Worm (Caenorhabditis elegans) whole organism, L3 larva: ENCODE data around the gene C33B4.2.

ENCODE experiments used
- aly-2 ChIP-seq: fragments of 150-350 bp; optimal IDR thresholded peaks from 2 replicates; lab custom pipeline; 2014; ENCODE audit warnings: missing biosample characterization, missing genetic modification characterization
- ama-1 ChIP-seq: fragments of 150-350 bp; optimal IDR thresholded peaks from 2 replicates; lab custom pipeline; 2018
- elt-1 ChIP-seq: fragments of 150-350 bp; optimal IDR thresholded peaks from 2 replicates; lab custom pipeline; 2014; ENCODE audit warnings: missing biosample characterization, missing genetic modification characterization
- fkh-10 ChIP-seq: sonication (generic microtip); optimal IDR thresholded peaks from 2 replicates; lab custom pipeline; 2017; ENCODE audit warnings: missing biosample characterization, missing genetic modification reagents, missing genetic modification characterization
- fos-1 ChIP-seq: fragments of 150-350 bp; optimal IDR thresholded peaks from 2 replicates; lab custom pipeline; 2014; ENCODE audit warnings: missing biosample characterization, missing genetic modification characterization
- nhr-11 ChIP-seq: fragments of 150-350 bp; optimal IDR thresholded peaks from 2 replicates; lab custom pipeline; 2014; ENCODE audit warnings: missing biosample characterization, missing genetic modification characterization
- nhr-28 ChIP-seq: fragments of 150-350 bp; optimal IDR thresholded peaks from 2 replicates; lab custom pipeline; 2014; ENCODE audit warnings: missing biosample characterization, missing genetic modification characterization
- nhr-67 ChIP-seq: fragments of 150-350 bp; optimal IDR thresholded peaks from 2 replicates; lab custom pipeline; 2014; ENCODE audit warnings: missing biosample characterization, missing genetic modification characterization
- nhr-76 ChIP-seq: fragments of 150-350 bp; sonication (generic microtip); optimal IDR thresholded peaks from 5 replicates; lab custom pipeline; 2014; ENCODE audit warnings: missing biosample characterization, missing genetic modification characterization
- nhr-77 ChIP-seq: fragments of 150-350 bp; optimal IDR thresholded peaks from 2 replicates; lab custom pipeline; 2014; ENCODE audit warnings: missing biosample characterization, missing genetic modification characterization
- pha-4 ChIP-seq: fragments of 150-350 bp; optimal IDR thresholded peaks from 2 replicates; lab custom pipeline; 2014; ENCODE audit warnings: missing biosample characterization, missing genetic modification reagents, missing genetic modification characterization
- unc-39 ChIP-seq: sonication (generic microtip); optimal IDR thresholded peaks from 4 replicates; lab custom pipeline; 2017; ENCODE audit warnings: missing biosample characterization, missing genetic modification characterization
- unc-62 ChIP-seq: fragments of 150-350 bp; sonication (generic microtip); optimal IDR thresholded peaks from 4 replicates; lab custom pipeline; 2014; ENCODE audit warnings: missing biosample characterization, missing genetic modification reagents, missing genetic modification characterization
- ztf-11 ChIP-seq: fragments of 150-350 bp; optimal IDR thresholded peaks from 2 replicates; lab custom pipeline; 2014; ENCODE audit warnings: missing biosample characterization, missing genetic modification characterization

- no peak for TF ChIP-seq fos-1 (tag; lab: Kevin White, UChicago)
- no peak for TF ChIP-seq fkh-10 (GFP tag; lab: Kevin White, UChicago)
- no peak for TF ChIP-seq nhr-11
- no peak for TF ChIP-seq ama-1 (lab: Kevin White, UChicago)
- no peak for TF ChIP-seq ztf-11
- TF ChIP-seq nhr-77 (tag; lab: Kevin White, UChicago), result no peak
- no peak for TF ChIP-seq unc-62 (GFP tag; lab: Kevin White, UChicago)
- TF ChIP-seq pha-4 (tag; lab: Kevin White, UChicago), result no peak
- TF ChIP-seq nhr-67 (tag; lab: Kevin White, UChicago), result no peak
- no peak for TF ChIP-seq nhr-28 (tag; lab: Kevin White, UChicago)
- no peak for TF ChIP-seq elt-1 (tag; lab: Kevin White, UChicago)
- no peak for TF ChIP-seq unc-39 (tag; lab: Kevin White, UChicago)
- no peak for TF ChIP-seq nhr-76 (tag; lab: Kevin White, UChicago)
- no peak for TF ChIP-seq aly-2 (tag; lab: Kevin White, UChicago)
Measured at ce11 chrII:11351599-11351998, 20.3 kb downstream of the C33B4.2 start, which contains the start of gene clh-2.
